Worm (Caenorhabditis elegans): ENCODE data around the gene R05G9.5.
A peak's percentile ranks its signal among the peaks of the same experiment; 100 is the strongest.

The R05G9.5 gene

DNA sequence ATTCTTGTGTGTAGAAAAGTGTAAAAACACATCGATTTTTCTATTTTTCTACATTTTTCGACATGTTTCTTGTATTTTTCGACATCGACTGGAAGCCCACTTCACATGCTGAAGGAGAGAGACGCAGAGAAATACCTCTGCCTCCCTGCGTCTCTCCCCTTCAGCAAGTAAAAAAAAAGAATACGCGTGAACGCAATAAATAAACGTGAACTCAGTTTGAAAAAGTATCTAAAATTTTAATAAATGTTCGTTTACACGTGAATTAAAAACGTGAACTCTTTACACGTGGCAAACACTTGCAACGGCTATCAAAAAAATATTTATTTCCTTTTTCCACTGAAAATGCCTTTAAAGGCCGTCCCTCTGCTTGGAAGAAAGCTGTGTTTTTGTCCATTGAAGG, 2.8 kb upstream of the R05G9.5 start, which contains the start of gene R05G9.1:
Gene R05G9.1 (plus strand): TSS at position 343 of the 400 bp plus-strand sequence.
- TF ChIP-seq tbx-11 (GFP tag; IDR thresholded peaks at IDR 0.05) (no peak), hmg-4 (GFP tag; optimal IDR thresholded peaks at IDR 0.05) (no peak), aly-1 (tag; optimal IDR thresholded peaks at IDR 0.05) (no peak), tbx-37 (GFP tag; conservative IDR thresholded peaks at IDR 0.05) (no peak)

DNA sequence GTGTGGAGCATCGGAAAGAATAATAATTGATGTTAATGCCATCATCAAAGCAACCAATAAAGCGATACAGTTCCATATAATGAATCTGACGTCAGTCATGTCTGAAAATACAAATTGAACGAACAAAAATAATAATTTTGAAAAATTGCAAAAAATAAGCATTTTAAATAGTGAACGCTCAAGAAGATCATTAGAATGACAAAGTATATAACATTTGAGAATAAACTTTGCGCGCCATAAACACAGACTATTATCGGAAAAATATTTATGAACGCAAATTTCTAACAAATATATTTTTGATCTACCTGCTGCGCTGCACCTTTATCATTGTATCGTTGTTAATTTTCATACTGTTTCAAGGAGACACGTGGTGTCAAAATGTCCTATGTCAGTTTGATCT, 1.4 kb upstream of the R05G9.5 start, which contains the start of gene R05G9.3:
Gene R05G9.3 (minus strand): TSS at position 101 of the 400 bp plus-strand sequence.
- no peak for TF ChIP-seq ama-1 (optimal IDR thresholded peaks at IDR 0.05)
- TF ChIP-seq tra-4 (tag; optimal IDR thresholded peaks at IDR 0.05): no peak
- TF ChIP-seq tbx-37 (GFP tag; conservative IDR thresholded peaks at IDR 0.05): no peak
- TF ChIP-seq ceh-36 (tag; optimal IDR thresholded peaks at IDR 0.05): no peak
- TF ChIP-seq hmbx-1 (tag; optimal IDR thresholded peaks at IDR 0.05): no peak
- no peak for TF ChIP-seq flt-1 (GFP tag; IDR thresholded peaks at IDR 0.05)
- no peak for TF ChIP-seq B0310.2 (tag; optimal IDR thresholded peaks at IDR 0.05)
- TF ChIP-seq scrt-1 (GFP tag; IDR thresholded peaks at IDR 0.05): no peak
- no peak for TF ChIP-seq F13C5.2 (tag; optimal IDR thresholded peaks at IDR 0.05)
- TF ChIP-seq ceh-13 (GFP tag; optimal IDR thresholded peaks at IDR 0.05): no peak
- TF ChIP-seq sea-1 (GFP tag; conservative IDR thresholded peaks at IDR 0.05): no peak

DNA sequence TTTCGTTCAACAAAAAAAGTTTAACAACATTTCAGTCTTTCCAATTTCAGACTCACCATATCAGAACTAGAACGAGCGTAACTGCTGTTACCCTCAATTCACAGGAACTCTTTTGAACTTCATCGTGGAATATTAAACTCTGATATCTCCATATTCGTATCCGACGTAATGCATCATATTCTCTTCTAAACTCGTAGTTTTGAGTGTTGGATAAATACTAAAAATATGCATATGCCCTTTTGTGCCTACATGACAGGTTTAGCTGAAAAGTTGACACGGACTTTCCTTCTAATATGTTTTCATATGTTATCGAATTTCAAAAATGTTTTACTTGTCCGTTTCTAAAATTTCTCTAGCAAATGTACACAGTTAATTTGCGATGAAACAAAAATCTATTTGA, 994 bp downstream of the R05G9.5 start, which contains the start of gene twk-49:
Gene twk-49 (minus strand): TSS at position 101 of the 400 bp plus-strand sequence.
- no peak for TF ChIP-seq B0310.2 (tag; optimal IDR thresholded peaks at IDR 0.05)
- TF ChIP-seq ama-1 (optimal IDR thresholded peaks at IDR 0.05): no peak
- TF ChIP-seq F13C5.2 (tag; optimal IDR thresholded peaks at IDR 0.05): no peak
- no peak for TF ChIP-seq tra-4 (tag; optimal IDR thresholded peaks at IDR 0.05)
- TF ChIP-seq ets-7 (tag; optimal IDR thresholded peaks at IDR 0.05): no peak
- no peak for TF ChIP-seq sea-1 (GFP tag; conservative IDR thresholded peaks at IDR 0.05)
- no peak for TF ChIP-seq aly-1 (tag; optimal IDR thresholded peaks at IDR 0.05)
- TF ChIP-seq flt-1 (GFP tag; IDR thresholded peaks at IDR 0.05): no peak
- no peak for TF ChIP-seq scrt-1 (GFP tag; IDR thresholded peaks at IDR 0.05)

DNA sequence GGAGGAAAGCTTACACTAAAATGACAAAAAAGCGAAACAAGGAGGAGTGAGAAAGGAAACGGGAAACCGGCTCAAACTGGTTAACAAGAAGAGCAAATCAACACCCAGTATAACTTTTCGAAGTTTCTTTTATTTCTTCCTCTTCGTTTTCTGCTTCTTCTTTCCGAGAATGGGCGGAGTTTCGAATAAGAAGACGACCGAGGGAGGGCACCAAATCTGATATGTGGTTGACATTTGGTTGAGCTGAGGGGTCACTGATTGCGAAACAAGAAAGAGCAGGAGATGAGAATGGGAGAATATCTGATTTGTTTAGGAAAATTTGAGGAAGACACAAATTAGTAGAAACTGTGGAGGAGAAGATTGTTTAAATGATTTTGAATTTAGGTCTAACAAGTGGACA, 1.5 kb downstream of the R05G9.5 start:
- TF ChIP-seq aly-1 (tag; optimal IDR thresholded peaks at IDR 0.05) (no peak), scrt-1 (GFP tag; IDR thresholded peaks at IDR 0.05) (no peak), flt-1 (GFP tag; IDR thresholded peaks at IDR 0.05) (no peak), hnd-1 (tag; optimal IDR thresholded peaks at IDR 0.05) (no peak), hmg-4 (GFP tag; optimal IDR thresholded peaks at IDR 0.05) (no peak), ama-1 (optimal IDR thresholded peaks at IDR 0.05) (no peak), tbx-11 (GFP tag; IDR thresholded peaks at IDR 0.05) (no peak), ets-7 (tag; optimal IDR thresholded peaks at IDR 0.05) (no peak), sea-1 (GFP tag; conservative IDR thresholded peaks at IDR 0.05) (no peak), tra-4 (tag; optimal IDR thresholded peaks at IDR 0.05) (no peak), ceh-36 (tag; optimal IDR thresholded peaks at IDR 0.05) (no peak), ceh-13 (GFP tag; optimal IDR thresholded peaks at IDR 0.05) (no peak), F13C5.2 (tag; optimal IDR thresholded peaks at IDR 0.05) (no peak), tbx-37 (GFP tag; conservative IDR thresholded peaks at IDR 0.05) (no peak), hmbx-1 (tag; optimal IDR thresholded peaks at IDR 0.05) (no peak), pes-1 (GFP tag; IDR thresholded peaks at IDR 0.05) (no peak), B0310.2 (tag; optimal IDR thresholded peaks at IDR 0.05) (no peak)

DNA sequence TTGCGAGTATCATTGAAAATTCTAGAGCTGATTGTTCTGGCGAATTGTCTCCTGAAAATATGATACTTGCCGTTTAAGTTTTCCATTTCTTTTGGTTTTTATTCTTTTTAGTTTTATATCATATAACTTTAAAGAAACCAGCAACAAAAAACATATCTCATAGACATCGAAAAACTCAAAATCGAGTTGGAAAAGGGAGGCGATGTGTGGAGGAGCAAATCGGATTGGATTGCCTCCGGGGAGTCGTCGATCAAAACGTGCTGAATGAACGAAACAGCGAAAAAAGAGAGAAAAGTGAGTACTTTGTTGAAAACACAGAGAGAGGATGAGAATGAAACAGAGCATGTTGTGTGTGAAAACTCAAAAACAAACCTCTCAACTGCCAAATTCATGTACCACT, 2.9 kb downstream of the R05G9.5 start:
- TF ChIP-seq ceh-13 (GFP tag; optimal IDR thresholded peaks at IDR 0.05) (no peak), hmbx-1 (tag; optimal IDR thresholded peaks at IDR 0.05) (no peak), hmg-4 (GFP tag; optimal IDR thresholded peaks at IDR 0.05) (no peak), ets-7 (tag; optimal IDR thresholded peaks at IDR 0.05) (no peak), hnd-1 (tag; optimal IDR thresholded peaks at IDR 0.05) (no peak), tbx-11 (GFP tag; IDR thresholded peaks at IDR 0.05) (no peak), scrt-1 (GFP tag; IDR thresholded peaks at IDR 0.05) (no peak), sea-1 (GFP tag; conservative IDR thresholded peaks at IDR 0.05) (no peak), aly-1 (tag; optimal IDR thresholded peaks at IDR 0.05) (no peak), tra-4 (tag; optimal IDR thresholded peaks at IDR 0.05) (no peak), ceh-36 (tag; optimal IDR thresholded peaks at IDR 0.05) (no peak), tbx-37 (GFP tag; conservative IDR thresholded peaks at IDR 0.05) (no peak), F13C5.2 (tag; optimal IDR thresholded peaks at IDR 0.05) (no peak), pes-1 (GFP tag; IDR thresholded peaks at IDR 0.05) (no peak), flt-1 (GFP tag; IDR thresholded peaks at IDR 0.05) (no peak), ama-1 (optimal IDR thresholded peaks at IDR 0.05) (no peak)

DNA sequence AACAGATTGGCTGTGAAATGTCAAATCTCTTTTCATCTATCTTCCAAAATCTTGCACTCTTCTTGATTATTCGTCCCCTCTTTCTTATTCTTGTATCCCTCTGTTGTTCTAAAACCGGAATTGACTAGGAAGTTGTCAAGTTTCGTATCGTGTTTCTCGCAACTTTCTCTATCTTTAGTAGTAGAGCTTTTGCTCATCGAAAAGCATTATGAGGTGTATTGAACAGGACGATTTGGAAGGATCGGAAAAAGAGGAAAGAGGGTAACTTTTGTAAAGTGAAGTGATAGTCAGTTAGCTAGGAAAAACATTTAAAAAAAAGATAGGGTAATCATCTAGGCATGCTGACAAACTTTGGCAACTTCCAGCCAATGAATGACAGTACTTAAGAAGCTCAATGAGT, 3.6 kb downstream of the R05G9.5 start:
- no peak for TF ChIP-seq F13C5.2 (tag; optimal IDR thresholded peaks at IDR 0.05)
- TF ChIP-seq tbx-11 (GFP tag; IDR thresholded peaks at IDR 0.05): no peak

DNA sequence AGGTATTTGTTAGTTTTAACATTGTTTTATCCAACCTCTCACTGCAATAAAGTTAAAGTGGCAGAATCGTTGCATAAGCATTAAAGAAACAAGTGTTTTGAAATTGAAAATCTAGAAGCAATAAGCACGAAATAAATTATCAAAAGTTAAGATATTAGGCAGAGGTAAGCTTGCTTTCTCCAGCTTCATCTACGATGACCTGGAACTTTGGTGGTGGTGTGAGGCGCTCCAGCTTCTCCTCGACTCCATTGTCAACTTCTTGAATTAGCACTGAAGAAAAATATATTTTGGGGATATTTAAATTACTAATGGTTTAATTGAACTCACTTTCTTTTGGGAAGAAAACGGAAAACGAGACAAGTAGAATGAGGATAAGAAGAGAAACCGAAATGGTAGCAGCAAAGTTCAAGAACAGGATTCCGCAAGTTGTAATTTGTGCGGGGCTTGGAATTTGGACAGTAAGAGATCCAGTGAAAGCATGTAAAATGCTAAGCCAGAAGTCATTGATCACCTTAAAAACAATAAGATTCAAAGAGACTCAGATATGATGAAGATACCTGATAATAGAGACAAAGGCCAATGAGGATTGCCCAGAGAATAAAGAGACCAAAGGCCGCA, 6.2 kb downstream of the R05G9.5 start:
- TF ChIP-seq tbx-11 (GFP tag; IDR thresholded peaks at IDR 0.05): 0 out of 2 replicates have a peak, but pooled peaks have one; percentile 5
- TF ChIP-seq F13C5.2 (tag; optimal IDR thresholded peaks at IDR 0.05): peak; percentile 5
- no peak for TF ChIP-seq tbx-37 (GFP tag; conservative IDR thresholded peaks at IDR 0.05)

DNA sequence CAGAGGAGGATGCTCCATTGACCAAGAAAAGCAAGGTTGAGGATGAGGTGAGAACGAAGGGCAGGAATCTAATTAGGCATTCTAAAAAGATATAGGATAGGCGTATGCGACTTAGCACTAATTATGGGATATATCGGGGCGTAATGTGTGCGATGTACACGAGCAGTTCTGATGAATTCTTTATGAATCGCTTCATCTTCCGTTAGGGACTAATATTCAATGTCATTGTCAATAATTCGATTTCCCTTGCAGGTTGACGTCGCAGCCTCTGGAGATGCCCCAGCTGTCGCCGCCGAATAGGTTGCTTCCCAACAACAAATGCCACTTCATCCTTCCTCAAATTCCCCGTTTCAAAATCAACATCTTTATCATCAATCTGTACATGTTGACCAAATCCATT, 6.9 kb downstream of the R05G9.5 start:
- no peak for TF ChIP-seq sea-1 (GFP tag; conservative IDR thresholded peaks at IDR 0.05)
- TF ChIP-seq B0310.2 (tag; optimal IDR thresholded peaks at IDR 0.05): no peak
- no peak for TF ChIP-seq hmbx-1 (tag; optimal IDR thresholded peaks at IDR 0.05)
- TF ChIP-seq ama-1 (optimal IDR thresholded peaks at IDR 0.05): no peak
- no peak for TF ChIP-seq scrt-1 (GFP tag; IDR thresholded peaks at IDR 0.05)
- TF ChIP-seq tra-4 (tag; optimal IDR thresholded peaks at IDR 0.05): no peak
- no peak for TF ChIP-seq flt-1 (GFP tag; IDR thresholded peaks at IDR 0.05)
- no peak for TF ChIP-seq tbx-11 (GFP tag; IDR thresholded peaks at IDR 0.05)
- TF ChIP-seq hmg-4 (GFP tag; optimal IDR thresholded peaks at IDR 0.05): no peak
- no peak for TF ChIP-seq aly-1 (tag; optimal IDR thresholded peaks at IDR 0.05)
- no peak for TF ChIP-seq tbx-37 (GFP tag; conservative IDR thresholded peaks at IDR 0.05)
- no peak for TF ChIP-seq ceh-13 (GFP tag; optimal IDR thresholded peaks at IDR 0.05)
